Worm (Caenorhabditis elegans): ENCODE data around the gene ifc-2.

ifc-2 gene

ce11 chrX:642817-643216 lies 11.9 kb downstream of the ifc-2 start:
- no peak for TF ChIP-seq lin-15B (tag; optimal IDR thresholded peaks at IDR 0.05)
- peak; percentile 50 for TF ChIP-seq elt-2 (tag; optimal IDR thresholded peaks at IDR 0.05)
- TF ChIP-seq nhr-23 (tag; optimal IDR thresholded peaks at IDR 0.05) = no peak

ce11 chrX:641440-641839 lies 13.3 kb downstream of the ifc-2 start, which contains the start of gene M6.11:
Gene M6.11, minus strand, starts transcription at chrX:641540.
- no peak for TF ChIP-seq mdl-1 (tag; optimal IDR thresholded peaks at IDR 0.05)
- TF ChIP-seq nhr-67 (tag; optimal IDR thresholded peaks at IDR 0.05) = no peak
- no peak for TF ChIP-seq zag-1 (tag; optimal IDR thresholded peaks at IDR 0.05)
- no peak for TF ChIP-seq snpc-4 (tag; optimal IDR thresholded peaks at IDR 0.05)
- TF ChIP-seq egl-5 (tag; optimal IDR thresholded peaks at IDR 0.05) = no peak
- TF ChIP-seq elt-2 (tag; optimal IDR thresholded peaks at IDR 0.05) = no peak
- TF ChIP-seq elt-3 (tag; optimal IDR thresholded peaks at IDR 0.05) = no peak
- no peak for TF ChIP-seq unc-39 (tag; optimal IDR thresholded peaks at IDR 0.05)
- TF ChIP-seq elt-1 (tag; optimal IDR thresholded peaks at IDR 0.05) = no peak
- TF ChIP-seq fkh-2 (tag; optimal IDR thresholded peaks at IDR 0.05) = no peak
- TF ChIP-seq nhr-77 (tag; optimal IDR thresholded peaks at IDR 0.05) = no peak
- TF ChIP-seq nhr-23 (tag; optimal IDR thresholded peaks at IDR 0.05) = no peak
- no peak for TF ChIP-seq nhr-28 (tag; optimal IDR thresholded peaks at IDR 0.05)
- no peak for TF ChIP-seq tbx-2 (tag; optimal IDR thresholded peaks at IDR 0.05)
- no peak for TF ChIP-seq aly-2 (tag; optimal IDR thresholded peaks at IDR 0.05)
- TF ChIP-seq nhr-12 (tag; optimal IDR thresholded peaks at IDR 0.05) = no peak
- no peak for TF ChIP-seq ceh-82 (tag; optimal IDR thresholded peaks at IDR 0.05)
- no peak for TF ChIP-seq pqm-1 (tag; optimal IDR thresholded peaks at IDR 0.05)
- no peak for TF ChIP-seq hmg-11 (tag; optimal IDR thresholded peaks at IDR 0.05)

DNA sequence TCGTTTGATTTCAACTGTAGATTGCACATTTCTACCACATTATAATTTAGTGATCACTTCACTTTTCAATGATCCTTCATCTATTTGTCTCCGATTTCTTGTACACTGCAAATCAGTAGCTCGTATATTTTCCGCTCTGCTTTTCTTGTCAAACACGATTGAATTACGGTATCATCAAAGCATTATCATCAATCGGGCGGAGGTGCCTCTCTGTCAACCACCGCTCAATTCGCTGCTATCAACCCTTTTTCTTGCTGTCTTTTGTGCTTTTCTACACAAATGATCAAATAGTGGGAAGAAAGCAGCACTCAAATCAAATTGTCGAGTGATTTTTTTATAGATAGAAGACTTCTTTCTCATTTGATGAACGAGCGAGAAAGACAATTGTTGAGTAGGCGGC lies 17.1 kb downstream of the ifc-2 start:
- TF ChIP-seq hmg-11 (tag; optimal IDR thresholded peaks at IDR 0.05) (no peak), nhr-77 (tag; optimal IDR thresholded peaks at IDR 0.05) (no peak), elt-2 (tag; optimal IDR thresholded peaks at IDR 0.05) (peak; percentile 63), jun-1 (tag; optimal IDR thresholded peaks at IDR 0.05) (no peak)

- TF ChIP-seq pha-4 (tag; optimal IDR thresholded peaks at IDR 0.05) (no peak), lin-15B (tag; optimal IDR thresholded peaks at IDR 0.05) (no peak)
These were observed 17.8 kb downstream of the ifc-2 start, which contains the start of gene pha-2 for ce11 chrX:636893-637292. Gene pha-2, minus strand, starts transcription at chrX:636993.

- TF ChIP-seq mml-1 (tag; optimal IDR thresholded peaks at IDR 0.05) (no peak), R02D3.7 (tag; optimal IDR thresholded peaks at IDR 0.05) (no peak), snpc-4 (tag; optimal IDR thresholded peaks at IDR 0.05) (no peak), lin-39 (tag; optimal IDR thresholded peaks at IDR 0.05) (no peak), hmg-11 (tag; optimal IDR thresholded peaks at IDR 0.05) (no peak), nfya-1 (tag; optimal IDR thresholded peaks at IDR 0.05; ENCODE audit: insufficient read depth) (no peak), ztf-11 (tag; optimal IDR thresholded peaks at IDR 0.05) (no peak), egl-5 (tag; optimal IDR thresholded peaks at IDR 0.05) (no peak), zag-1 (tag; optimal IDR thresholded peaks at IDR 0.05) (no peak), unc-39 (tag; optimal IDR thresholded peaks at IDR 0.05) (no peak), lin-15B (tag; optimal IDR thresholded peaks at IDR 0.05) (no peak), nhr-76 (tag; optimal IDR thresholded peaks at IDR 0.05) (no peak), nhr-237 (tag; optimal IDR thresholded peaks at IDR 0.05) (no peak), nhr-28 (tag; optimal IDR thresholded peaks at IDR 0.05) (no peak), mdl-1 (tag; optimal IDR thresholded peaks at IDR 0.05) (no peak)
These were observed 25.6 kb downstream of the ifc-2 start, which contains the start of gene M6.4 for ce11 chrX:629134-629533. Gene M6.4, plus strand, starts transcription at chrX:629188.

- TF ChIP-seq unc-39 (tag; optimal IDR thresholded peaks at IDR 0.05) (no peak), lsy-12 (tag; optimal IDR thresholded peaks at IDR 0.05) (no peak), R02D3.7 (tag; optimal IDR thresholded peaks at IDR 0.05) (no peak), elt-1 (tag; optimal IDR thresholded peaks at IDR 0.05) (no peak), lin-39 (tag; optimal IDR thresholded peaks at IDR 0.05) (no peak), nhr-76 (tag; optimal IDR thresholded peaks at IDR 0.05) (no peak), ceh-82 (tag; optimal IDR thresholded peaks at IDR 0.05) (no peak), unc-62 (GFP tag; optimal IDR thresholded peaks at IDR 0.05) (no peak), ztf-4 (tag; optimal IDR thresholded peaks at IDR 0.05) (no peak), pqm-1 (tag; optimal IDR thresholded peaks at IDR 0.05) (no peak), eor-1 (tag; optimal IDR thresholded peaks at IDR 0.05) (no peak), lin-15B (tag; optimal IDR thresholded peaks at IDR 0.05) (no peak), aly-2 (tag; optimal IDR thresholded peaks at IDR 0.05) (no peak), mdl-1 (tag; optimal IDR thresholded peaks at IDR 0.05) (no peak), skn-1 (tag; optimal IDR thresholded peaks at IDR 0.05) (no peak)
These were observed 33.0 kb downstream of the ifc-2 start for ce11 chrX:621688-622087.

Data from whole organism, L3 larva.